Fruit fly (Drosophila melanogaster) S2 (cell line): ENCODE measurements around the gene GstD8.

Source experiments
- CG8478 ChIP-seq: fragments of >200 bp; optimal IDR thresholded peaks from 2 replicates; lab custom pipeline; 2018
- CTCF ChIP-seq, 2 experiments: fragments of >200 bp; optimal IDR thresholded peaks; 2 replicates each; lab custom pipeline; 2018

- TF ChIP-seq CG8478 (lab: Kevin White, UChicago) (no peak), CTCF (optimal IDR thresholded peaks at IDR 0.05; lab: Kevin White, UChicago) (peak in 1 of 2 experiments; percentile 29)
These were observed 23.8 kb upstream of the GstD8 start, which contains the start of gene MBD-R2 for dm6 chr3R:12356044-12356443.
